Fruit fly (Drosophila melanogaster) whole organism, adult: Measurements from ENCODE around the gene Dhc98D.

Experiments used
- CG11617 ChIP-seq: fragments of 200-800 bp; sonication (Bioruptor generic); optimal IDR thresholded peaks from 2 replicates; lab custom pipeline; 2017; ENCODE audit warnings: mild to moderate bottlenecking, missing biosample characterization, missing genetic modification reagents, missing genetic modification characterization
- CG12768 ChIP-seq: fragments of 200-800 bp; sonication (Bioruptor generic); optimal IDR thresholded peaks from 2 replicates; lab custom pipeline; 2017; ENCODE audit warnings: missing biosample characterization, missing genetic modification characterization, mild to moderate bottlenecking, moderate library complexity, missing genetic modification reagents
- CG14711 ChIP-seq: fragments of 200-800 bp; sonication (Bioruptor generic); optimal IDR thresholded peaks from 2 replicates; lab custom pipeline; 2018; ENCODE audit warnings: missing biosample characterization, mild to moderate bottlenecking, missing genetic modification characterization, moderate library complexity
- CG1620 ChIP-seq: fragments of 200-800 bp; sonication (Bioruptor generic); optimal IDR thresholded peaks from 2 replicates; lab custom pipeline; 2016; ENCODE audit warnings: missing biosample characterization, missing genetic modification characterization
- CG33017 ChIP-seq: fragments of 200-800 bp; sonication (Bioruptor generic); optimal IDR thresholded peaks from 2 replicates; lab custom pipeline; 2018; ENCODE audit warnings: missing biosample characterization, mild to moderate bottlenecking, missing genetic modification characterization, moderate library complexity
- CG5204 ChIP-seq: fragments of 200-800 bp; sonication (Bioruptor generic); optimal IDR thresholded peaks from 2 replicates; lab custom pipeline; 2016; ENCODE audit warnings: missing biosample characterization, missing genetic modification characterization
- CG7045 ChIP-seq: fragments of 200-800 bp; sonication (Bioruptor generic); optimal IDR thresholded peaks from 2 replicates; lab custom pipeline; 2017; ENCODE audit warnings: missing biosample characterization, mild to moderate bottlenecking, missing genetic modification characterization
- CG7101 ChIP-seq: fragments of 200-800 bp; sonication (Bioruptor generic); optimal IDR thresholded peaks from 2 replicates; lab custom pipeline; 2018; ENCODE audit warnings: missing biosample characterization, mild to moderate bottlenecking, missing genetic modification characterization, moderate library complexity
- Clk ChIP-seq: fragments of 200-800 bp; sonication (Bioruptor generic); optimal IDR thresholded peaks from 2 replicates; lab custom pipeline; 2017; ENCODE audit warnings: missing biosample characterization, missing genetic modification characterization
- Crg-1 ChIP-seq: fragments of 200-800 bp; sonication (Bioruptor generic); optimal IDR thresholded peaks from 2 replicates; lab custom pipeline; 2016; ENCODE audit warnings: missing biosample characterization, missing genetic modification characterization
- Hr96 ChIP-seq: fragments of 200-800 bp; sonication (Bioruptor generic); optimal IDR thresholded peaks from 2 replicates; lab custom pipeline; 2016; ENCODE audit warnings: missing biosample characterization, missing genetic modification characterization
- Mnt ChIP-seq: fragments of 200-800 bp; sonication (Bioruptor generic); optimal IDR thresholded peaks from 2 replicates; lab custom pipeline; 2016; ENCODE audit warnings: missing biosample characterization, mild to moderate bottlenecking, missing genetic modification characterization
- bab1 ChIP-seq: fragments of 200-800 bp; sonication (Bioruptor generic); optimal IDR thresholded peaks from 3 replicates; lab custom pipeline; 2019; ENCODE audit warnings: missing biosample characterization, mild to moderate bottlenecking, missing genetic modification characterization, moderate library complexity
- cic ChIP-seq: fragments of 200-800 bp; sonication (Bioruptor generic); optimal IDR thresholded peaks from 2 replicates; lab custom pipeline; 2017; ENCODE audit warnings: missing biosample characterization, mild to moderate bottlenecking, missing genetic modification characterization, moderate library complexity
- cnc ChIP-seq, 2 experiments: fragments of >200 bp; optimal IDR thresholded peaks; 2 replicates each; lab custom pipeline; 2017
- kay ChIP-seq: fragments of 200-800 bp; sonication (Bioruptor generic); peaks from one replicate; lab custom pipeline; 2016; ENCODE audit warnings: missing biosample characterization, missing genetic modification characterization, borderline replicate concordance
- ovo ChIP-seq: fragments of 200-800 bp; sonication (Bioruptor generic); optimal IDR thresholded peaks from 2 replicates; lab custom pipeline; 2016; ENCODE audit warnings: missing biosample characterization, missing genetic modification characterization
- pad ChIP-seq: fragments of 200-800 bp; sonication (Bioruptor generic); optimal IDR thresholded peaks from 3 replicates; lab custom pipeline; 2017; ENCODE audit warnings: missing biosample characterization, missing genetic modification characterization, mild to moderate bottlenecking, moderate library complexity, missing genetic modification reagents
- tj ChIP-seq: fragments of 200-800 bp; sonication (Bioruptor generic); optimal IDR thresholded peaks from 3 replicates; lab custom pipeline; 2017; ENCODE audit warnings: missing biosample characterization, mild to moderate bottlenecking, missing genetic modification characterization, moderate library complexity
- toe ChIP-seq: fragments of 200-800 bp; sonication (Bioruptor generic); optimal IDR thresholded peaks from 2 replicates; lab custom pipeline; 2016; ENCODE audit warnings: missing biosample characterization, missing genetic modification characterization

The Dhc98D gene

dm6 chr3R:28486653-28487052, at the start of gene Dhc98D:
TSS of gene Dhc98D (plus strand) at chr3R:28486953.
- TF ChIP-seq kay (no peak), toe (no peak), cic (no peak), bab1 (GFP tag; lab: Kevin White, UChicago) (no peak), Hr96 (GFP tag; lab: Kevin White, UChicago) (no peak), Clk (GFP tag; lab: Kevin White, UChicago) (no peak), Crg-1 (no peak), tj (GFP tag; lab: Kevin White, UChicago) (no peak), CG7101 (tag; lab: Kevin White, UChicago) (no peak), pad (GFP tag; lab: Kevin White, UChicago) (no peak), CG11617 (GFP tag; lab: Kevin White, UChicago) (no peak), CG12768 (GFP tag; lab: Kevin White, UChicago) (no peak), CG1620 (no peak), CG33017 (no peak), cnc (optimal IDR thresholded peaks at IDR 0.05; lab: Kevin White, UChicago) (no peak), ovo (no peak), CG14711 (tag; lab: Kevin White, UChicago) (no peak), Mnt (GFP tag; lab: Kevin White, UChicago) (no peak)

- no peak for TF ChIP-seq CG11617 (GFP tag; lab: Kevin White, UChicago)
- no peak for TF ChIP-seq CG7045 (GFP tag; lab: Kevin White, UChicago)
- no peak for TF ChIP-seq bab1 (GFP tag; lab: Kevin White, UChicago)
- TF ChIP-seq tj (GFP tag; lab: Kevin White, UChicago), result no peak
- TF ChIP-seq Hr96 (GFP tag; lab: Kevin White, UChicago), result no peak
- no peak for TF ChIP-seq CG5204 (GFP tag; lab: Kevin White, UChicago)
- TF ChIP-seq pad (GFP tag; lab: Kevin White, UChicago), result no peak
- no peak for TF ChIP-seq cnc (optimal IDR thresholded peaks at IDR 0.05; lab: Kevin White, UChicago)
- no peak for TF ChIP-seq Mnt (GFP tag; lab: Kevin White, UChicago)
- TF ChIP-seq toe, result no peak
- TF ChIP-seq CG14711 (tag; lab: Kevin White, UChicago), result no peak
These were observed 2.5 kb upstream of the Dhc98D start, which contains the start of gene CG1894 for dm6 chr3R:28484257-28484656. TSS of gene CG1894 (plus strand) at chr3R:28484557.

- TF ChIP-seq CG5204 (GFP tag; lab: Kevin White, UChicago) (no peak), bab1 (GFP tag; lab: Kevin White, UChicago) (no peak), pad (GFP tag; lab: Kevin White, UChicago) (no peak), CG1620 (no peak), CG33017 (no peak), CG11617 (GFP tag; lab: Kevin White, UChicago) (no peak), toe (no peak), Crg-1 (no peak), Clk (GFP tag; lab: Kevin White, UChicago) (no peak), cic (no peak), CG12768 (GFP tag; lab: Kevin White, UChicago) (no peak), CG7045 (GFP tag; lab: Kevin White, UChicago) (no peak), CG7101 (tag; lab: Kevin White, UChicago) (no peak), cnc (optimal IDR thresholded peaks at IDR 0.05; lab: Kevin White, UChicago) (no peak), Mnt (GFP tag; lab: Kevin White, UChicago) (no peak), tj (GFP tag; lab: Kevin White, UChicago) (no peak), CG14711 (tag; lab: Kevin White, UChicago) (no peak), ovo (no peak), Hr96 (GFP tag; lab: Kevin White, UChicago) (no peak)
These were observed 33.6 kb downstream of the Dhc98D start, which contains the start of gene CG31051 for dm6 chr3R:28520401-28520800. TSS of gene CG31051 (minus strand) at chr3R:28520515.

dm6 chr3R:28536794-28537193, 50.0 kb downstream of the Dhc98D start:
- TF ChIP-seq CG7101 (tag; lab: Kevin White, UChicago) (no peak), kay (no peak), Crg-1 (no peak), Hr96 (GFP tag; lab: Kevin White, UChicago) (no peak), Mnt (GFP tag; lab: Kevin White, UChicago) (no peak), CG33017 (no peak), Clk (GFP tag; lab: Kevin White, UChicago) (no peak), CG5204 (GFP tag; lab: Kevin White, UChicago) (no peak)

- TF ChIP-seq CG5204 (GFP tag; lab: Kevin White, UChicago) (no peak), cnc (optimal IDR thresholded peaks at IDR 0.05; lab: Kevin White, UChicago) (no peak), Hr96 (GFP tag; lab: Kevin White, UChicago) (no peak), Mnt (GFP tag; lab: Kevin White, UChicago) (no peak), cic (no peak), CG1620 (no peak)
These were observed 53.8 kb downstream of the Dhc98D start, which contains the start of gene Ppn for dm6 chr3R:28540274-28541177. TSS of gene Ppn (minus strand) at chr3R:28540324.
